Worm (Caenorhabditis elegans) whole organism, midembryonic: ENCODE data around the gene lpl-1.

ENCODE experiments used
- T22C8.4 ChIP-seq: fragments of 200-800 bp; sonication (Bioruptor generic); IDR thresholded peaks from 2 replicates; pipeline ENCODE4 v1.3.6; 2022; ENCODE audit warnings: missing genetic modification characterization, missing compliant biosample characterization
- cog-1 ChIP-seq: sonication (generic microtip); optimal IDR thresholded peaks from 2 replicates; lab custom pipeline; 2016; ENCODE audit warnings: missing genetic modification characterization, missing compliant biosample characterization
- flt-1 ChIP-seq: fragments of 200-800 bp; sonication (Bioruptor generic); IDR thresholded peaks from 2 replicates; pipeline ENCODE4 v1.3.6; 2022; ENCODE audit warnings: missing genetic modification characterization, missing compliant biosample characterization
- klf-2 ChIP-seq: fragments of 200-800 bp; sonication (Bioruptor generic); conservative IDR thresholded peaks from 2 replicates; pipeline ENCODE4 v1.3.6; 2022; ENCODE audit warnings: missing genetic modification reagents, missing genetic modification characterization, missing compliant biosample characterization
- med-1 ChIP-seq: sonication (generic microtip); optimal IDR thresholded peaks from 2 replicates; lab custom pipeline; 2017; ENCODE audit warnings: missing genetic modification characterization, mild to moderate bottlenecking, missing compliant biosample characterization, antibody characterized with exemption, missing genetic modification reagents; ENCODE audit not compliant: insufficient read depth
- ref-1 ChIP-seq: fragments of 200-800 bp; sonication (Bioruptor generic); conservative IDR thresholded peaks from 2 replicates; pipeline ENCODE4 v1.3.6; 2022; ENCODE audit warnings: missing genetic modification reagents, missing genetic modification characterization, missing compliant biosample characterization
- tab-1 ChIP-seq: fragments of 200-800 bp; sonication (Bioruptor generic); IDR thresholded peaks from 2 replicates; pipeline ENCODE4 v1.3.6; 2022; ENCODE audit warnings: missing genetic modification characterization, missing compliant biosample characterization
- ztf-23 ChIP-seq: fragments of 200-800 bp; sonication (Bioruptor generic); IDR thresholded peaks from 2 replicates; pipeline ENCODE4 v1.3.6; 2022; ENCODE audit warnings: missing genetic modification reagents, missing genetic modification characterization, missing compliant biosample characterization
- ztf-29 ChIP-seq: fragments of 200-800 bp; sonication (Bioruptor generic); IDR thresholded peaks from 2 replicates; pipeline ENCODE4 v1.3.6; 2022; ENCODE audit warnings: missing genetic modification reagents, missing genetic modification characterization, missing compliant biosample characterization

lpl-1 gene

ce11 chrIV:9094356-9094755, 524 bp upstream of the lpl-1 start, which contains the start of gene mrpl-42:
Gene mrpl-42, minus strand, starts transcription at chrIV:9094456.
- TF ChIP-seq ref-1 (GFP tag; lab: Robert Waterston, UW): no peak
- TF ChIP-seq flt-1 (GFP tag; lab: Robert Waterston, UW): no peak
- TF ChIP-seq tab-1 (GFP tag; lab: Robert Waterston, UW): no peak

ce11 chrIV:9092011-9092410, 1.8 kb downstream of the lpl-1 start:
- TF ChIP-seq flt-1 (GFP tag; lab: Robert Waterston, UW): no peak
- TF ChIP-seq ztf-29 (GFP tag; lab: Robert Waterston, UW): no peak
- TF ChIP-seq klf-2 (GFP tag; lab: Robert Waterston, UW): no peak
- TF ChIP-seq tab-1 (GFP tag; lab: Robert Waterston, UW): no peak
- TF ChIP-seq T22C8.4 (GFP tag; lab: Robert Waterston, UW): no peak
- TF ChIP-seq ztf-23: no peak
- TF ChIP-seq med-1 (GFP tag; lab: Kevin White, UChicago): no peak
- TF ChIP-seq ref-1 (GFP tag; lab: Robert Waterston, UW): no peak

ce11 chrIV:9090538-9091195, 3.2 kb downstream of the lpl-1 start:
- TF ChIP-seq ztf-23: no peak
- TF ChIP-seq ref-1 (GFP tag; lab: Robert Waterston, UW): no peak
- no peak for TF ChIP-seq ztf-29 (GFP tag; lab: Robert Waterston, UW)
- TF ChIP-seq flt-1 (GFP tag; lab: Robert Waterston, UW): no peak
- no peak for TF ChIP-seq med-1 (GFP tag; lab: Kevin White, UChicago)
- TF ChIP-seq cog-1: no peak
- no peak for TF ChIP-seq T22C8.4 (GFP tag; lab: Robert Waterston, UW)
- no peak for TF ChIP-seq klf-2 (GFP tag; lab: Robert Waterston, UW)
- no peak for TF ChIP-seq tab-1 (GFP tag; lab: Robert Waterston, UW)

- TF ChIP-seq med-1 (GFP tag; lab: Kevin White, UChicago): no peak
- TF ChIP-seq T22C8.4 (GFP tag; lab: Robert Waterston, UW): no peak
- no peak for TF ChIP-seq flt-1 (GFP tag; lab: Robert Waterston, UW)
- TF ChIP-seq ztf-29 (GFP tag; lab: Robert Waterston, UW): no peak
- TF ChIP-seq ref-1 (GFP tag; lab: Robert Waterston, UW): no peak
- TF ChIP-seq klf-2 (GFP tag; lab: Robert Waterston, UW): no peak
- no peak for TF ChIP-seq ztf-23
- TF ChIP-seq cog-1: no peak
- TF ChIP-seq tab-1 (GFP tag; lab: Robert Waterston, UW): no peak
Observed at ce11 chrIV:9088294-9088693, 5.5 kb downstream of the lpl-1 start, which contains the start of gene msa-1. Gene msa-1, plus strand, starts transcription at chrIV:9088594.

- no peak for TF ChIP-seq flt-1 (GFP tag; lab: Robert Waterston, UW)
- TF ChIP-seq T22C8.4 (GFP tag; lab: Robert Waterston, UW): no peak
- TF ChIP-seq cog-1: no peak
- TF ChIP-seq tab-1 (GFP tag; lab: Robert Waterston, UW): no peak
- no peak for TF ChIP-seq ztf-29 (GFP tag; lab: Robert Waterston, UW)
- TF ChIP-seq ztf-23: no peak
- TF ChIP-seq ref-1 (GFP tag; lab: Robert Waterston, UW): no peak
- no peak for TF ChIP-seq med-1 (GFP tag; lab: Kevin White, UChicago)
- no peak for TF ChIP-seq klf-2 (GFP tag; lab: Robert Waterston, UW)
Observed at ce11 chrIV:9082055-9082454, 11.8 kb downstream of the lpl-1 start, which contains the start of gene twk-8. Gene twk-8, plus strand, starts transcription at chrIV:9082355.

- TF ChIP-seq ref-1 (GFP tag; lab: Robert Waterston, UW) (no peak), cog-1 (no peak), flt-1 (GFP tag; lab: Robert Waterston, UW) (no peak), ztf-29 (GFP tag; lab: Robert Waterston, UW) (no peak), klf-2 (GFP tag; lab: Robert Waterston, UW) (no peak), med-1 (GFP tag; lab: Kevin White, UChicago) (no peak), ztf-23 (no peak)
Observed at ce11 chrIV:9080201-9080600, 13.6 kb downstream of the lpl-1 start.

ce11 chrIV:9079330-9079729, 14.5 kb downstream of the lpl-1 start:
- no peak for TF ChIP-seq flt-1 (GFP tag; lab: Robert Waterston, UW)
- no peak for TF ChIP-seq med-1 (GFP tag; lab: Kevin White, UChicago)
- no peak for TF ChIP-seq ztf-23
- TF ChIP-seq ref-1 (GFP tag; lab: Robert Waterston, UW): no peak
- no peak for TF ChIP-seq ztf-29 (GFP tag; lab: Robert Waterston, UW)
- no peak for TF ChIP-seq T22C8.4 (GFP tag; lab: Robert Waterston, UW)
- no peak for TF ChIP-seq cog-1
- TF ChIP-seq tab-1 (GFP tag; lab: Robert Waterston, UW): no peak
- no peak for TF ChIP-seq klf-2 (GFP tag; lab: Robert Waterston, UW)

ce11 chrIV:9078469-9078868, 15.4 kb downstream of the lpl-1 start, which contains the start of gene mans-4:
Gene mans-4, minus strand, starts transcription at chrIV:9078569.
- no peak for TF ChIP-seq klf-2 (GFP tag; lab: Robert Waterston, UW)
- TF ChIP-seq tab-1 (GFP tag; lab: Robert Waterston, UW): no peak
- no peak for TF ChIP-seq ref-1 (GFP tag; lab: Robert Waterston, UW)
- TF ChIP-seq med-1 (GFP tag; lab: Kevin White, UChicago): no peak
- TF ChIP-seq ztf-29 (GFP tag; lab: Robert Waterston, UW): no peak
- no peak for TF ChIP-seq ztf-23
- no peak for TF ChIP-seq T22C8.4 (GFP tag; lab: Robert Waterston, UW)
- no peak for TF ChIP-seq flt-1 (GFP tag; lab: Robert Waterston, UW)

- TF ChIP-seq T22C8.4 (GFP tag; lab: Robert Waterston, UW) (no peak), ref-1 (GFP tag; lab: Robert Waterston, UW) (0 out of 2 replicates have a peak, but pooled peaks have one; percentile 30), cog-1 (peak; percentile 23), ztf-29 (GFP tag; lab: Robert Waterston, UW) (no peak), ztf-23 (peak; percentile 80), med-1 (GFP tag; lab: Kevin White, UChicago) (no peak)
Observed at ce11 chrIV:9074244-9074723, 19.5 kb downstream of the lpl-1 start, which contains the start of gene mppb-1. Gene mppb-1, plus strand, starts transcription at chrIV:9074673.
